Worm (Caenorhabditis elegans): ENCODE results near the gene unc-17.

Gene unc-17

DNA sequence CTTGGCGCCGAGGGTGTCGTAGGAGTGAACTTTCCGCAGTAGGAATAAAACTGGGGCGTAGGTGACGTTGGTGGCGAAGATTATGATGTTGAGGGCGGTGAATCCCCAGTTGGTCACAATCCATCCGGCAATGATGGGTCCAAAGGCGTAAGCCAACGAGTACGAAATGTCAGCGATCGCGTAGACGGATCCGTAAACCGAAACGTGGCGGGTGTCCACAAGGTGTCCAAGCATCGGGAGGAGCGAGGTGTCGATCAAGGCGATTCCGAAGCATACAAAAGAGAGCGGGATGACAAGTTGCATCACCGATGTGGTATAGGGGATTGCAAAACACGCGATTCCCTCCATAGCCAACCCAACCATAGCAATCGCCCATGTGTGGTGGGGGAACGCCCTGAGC, 5.8 kb downstream of the unc-17 start:
- TF ChIP-seq madf-6 (GFP tag; IDR thresholded peaks at IDR 0.05) (0 out of 2 replicates have a peak, but pooled peaks have one; percentile 27), lin-54 (GFP tag; optimal IDR thresholded peaks at IDR 0.05) (no peak)

DNA sequence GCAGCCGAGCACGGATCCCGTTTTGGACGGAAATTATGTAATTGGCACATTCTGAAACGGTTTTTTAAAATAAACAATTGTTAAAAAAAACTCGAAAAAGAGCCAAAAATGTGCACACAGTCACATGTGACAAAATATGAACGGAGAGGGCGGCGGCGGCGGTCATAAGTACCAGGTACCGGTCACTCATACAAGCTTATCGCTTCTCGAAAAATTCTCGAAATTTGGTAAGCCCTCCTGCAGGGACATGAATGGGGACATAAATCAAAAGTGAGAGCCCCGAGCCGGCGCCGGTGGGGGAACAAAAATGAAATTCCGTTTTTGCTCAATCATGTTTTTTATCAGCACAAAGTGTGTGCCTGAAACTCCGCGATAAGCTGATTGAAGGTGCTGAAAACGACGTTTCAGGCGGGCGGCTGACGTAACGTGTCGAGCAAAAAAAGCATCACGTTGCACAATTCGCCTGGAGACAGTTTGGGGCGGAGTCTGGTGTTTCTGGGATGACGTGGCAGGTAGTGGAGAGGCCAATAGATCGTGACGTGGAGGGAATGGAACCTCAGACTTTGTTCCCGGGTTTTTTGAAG, 11.4 kb downstream of the unc-17 start, which contains the start of gene ltah-1.2:
TSS of gene ltah-1.2 (minus strand) at position 51 of the 584 bp plus-strand sequence.
- TF ChIP-seq C06A6.2 (GFP tag; conservative IDR thresholded peaks at IDR 0.05) (no peak), cebp-1 (GFP tag; IDR thresholded peaks at IDR 0.05) (no peak), cebp-1 (tag; optimal IDR thresholded peaks at IDR 0.05) (peak; percentile 57), gei-17 (GFP tag; optimal IDR thresholded peaks at IDR 0.05) (no peak), lag-1 (GFP tag; IDR thresholded peaks at IDR 0.05) (no peak), tbp1 (GFP tag; optimal IDR thresholded peaks at IDR 0.05) (peak; percentile 5), unc-62 (GFP tag; optimal IDR thresholded peaks at IDR 0.05) (no peak), egl-44 (GFP tag; IDR thresholded peaks at IDR 0.05) (no peak), him-1 (tag; optimal IDR thresholded peaks at IDR 0.05) (no peak), egrh-3 (GFP tag; IDR thresholded peaks at IDR 0.05) (no peak), rpc-1 (optimal IDR thresholded peaks at IDR 0.05) (no peak), rpc-1 (tag; optimal IDR thresholded peaks at IDR 0.05) (no peak), lin-40 (tag; optimal IDR thresholded peaks at IDR 0.05) (no peak), egl-18 (GFP tag; IDR thresholded peaks at IDR 0.05) (no peak), nfyb-1 (GFP tag; IDR thresholded peaks at IDR 0.05) (peak; percentile 53; the same call in 1 of the 2 replicates), chd-7 (tag; optimal IDR thresholded peaks at IDR 0.05) (no peak), atf-7 (tag; optimal IDR thresholded peaks at IDR 0.05) (peak; percentile 81), F49E8.2 (tag; optimal IDR thresholded peaks at IDR 0.05; ENCODE audit: insufficient read depth) (no peak), zfh-2 (GFP tag; conservative IDR thresholded peaks at IDR 0.05) (peak; percentile 49; the same call in 1 of the 2 replicates), efl-1 (GFP tag; optimal IDR thresholded peaks at IDR 0.05) (no peak), xnd-1 (tag; optimal IDR thresholded peaks at IDR 0.05) (no peak), mcd-1 (GFP tag; IDR thresholded peaks at IDR 0.05) (peak; percentile 45; the same call in 1 of the 2 replicates), attf-5 (GFP tag; optimal IDR thresholded peaks at IDR 0.05) (no peak), hrde-1 (tag; optimal IDR thresholded peaks at IDR 0.05; ENCODE audit: borderline replicate concordance) (no peak), bed-1 (GFP tag; IDR thresholded peaks at IDR 0.05) (no peak), sdz-38 (tag; optimal IDR thresholded peaks at IDR 0.05) (no peak), lin-54 (GFP tag; optimal IDR thresholded peaks at IDR 0.05) (peak; percentile 9), ztf-28 (GFP tag; IDR thresholded peaks at IDR 0.05) (no peak), F39B2.1 (GFP tag; IDR thresholded peaks at IDR 0.05) (no peak), B0035.1 (tag; optimal IDR thresholded peaks at IDR 0.05) (no peak), F57C9.4 (tag; optimal IDR thresholded peaks at IDR 0.05) (no peak), fkh-3 (tag; optimal IDR thresholded peaks at IDR 0.05) (no peak), K12H6.12 (tag; optimal IDR thresholded peaks at IDR 0.05) (no peak), tlf-1 (GFP tag; optimal IDR thresholded peaks at IDR 0.05) (peak; percentile 36), let-607 (tag; optimal IDR thresholded peaks at IDR 0.05) (peak; percentile 96 to 97), F57A8.1 (GFP tag; optimal IDR thresholded peaks at IDR 0.05) (no peak), Y79H2A.3 (GFP tag; conservative IDR thresholded peaks at IDR 0.05) (no peak), Y53F4B.3 (GFP tag; IDR thresholded peaks at IDR 0.05) (no peak), Y67H2A.10 (GFP tag; conservative IDR thresholded peaks at IDR 0.05) (no peak), B0336.3 (GFP tag; IDR thresholded peaks at IDR 0.05) (peak; percentile 76), lir-1 (GFP tag; conservative IDR thresholded peaks at IDR 0.05) (no peak), nhr-120 (GFP tag; IDR thresholded peaks at IDR 0.05) (no peak), ceh-79 (tag; optimal IDR thresholded peaks at IDR 0.05) (no peak), ZK185.1 (tag; optimal IDR thresholded peaks at IDR 0.05; ENCODE audit: poor library complexity, severe bottlenecking) (no peak), zim-3 (tag; optimal IDR thresholded peaks at IDR 0.05) (no peak), hsf-1 (GFP tag; IDR thresholded peaks at IDR 0.05) (no peak)
